Worm (Caenorhabditis elegans) whole organism, mixed stage, embryonic: ENCODE results near the gene F48D6.4.

Source experiments
- M03D4.4 ChIP-seq: sonication (generic microtip); optimal IDR thresholded peaks from 2 replicates; lab custom pipeline; 2017; ENCODE audit warnings: mild to moderate bottlenecking, missing genetic modification characterization, missing compliant biosample characterization
- bed-3 ChIP-seq: fragments of 200-800 bp; sonication (Bioruptor generic); optimal IDR thresholded peaks from 3 replicates; lab custom pipeline; 2018; ENCODE audit warnings: mild to moderate bottlenecking, missing genetic modification characterization, moderate library complexity, missing compliant biosample characterization
- ceh-39 ChIP-seq: fragments of 150-350 bp; optimal IDR thresholded peaks from 2 replicates; lab custom pipeline; 2014; ENCODE audit warnings: missing biosample characterization, missing genetic modification characterization
- ceh-43 ChIP-seq: fragments of 200-800 bp; sonication (Bioruptor generic); optimal IDR thresholded peaks from 2 replicates; lab custom pipeline; 2018; ENCODE audit warnings: mild to moderate bottlenecking, missing genetic modification characterization, moderate library complexity, missing compliant biosample characterization
- ces-1 ChIP-seq: fragments of 150-350 bp; optimal IDR thresholded peaks from 2 replicates; lab custom pipeline; 2014; ENCODE audit warnings: missing biosample characterization, missing genetic modification reagents, missing genetic modification characterization
- cnd-1 ChIP-seq: fragments of 200-800 bp; sonication (Bioruptor generic); optimal IDR thresholded peaks from 2 replicates; lab custom pipeline; 2018; ENCODE audit warnings: mild to moderate bottlenecking, missing genetic modification characterization, missing compliant biosample characterization
- elt-1 ChIP-seq: sonication (generic microtip); optimal IDR thresholded peaks from 2 replicates; lab custom pipeline; 2017; ENCODE audit warnings: missing genetic modification characterization, mild to moderate bottlenecking, missing compliant biosample characterization, antibody characterized with exemption, moderate library complexity, borderline replicate concordance; ENCODE audit not compliant: insufficient read depth
- elt-3 ChIP-seq: fragments of 150-350 bp; optimal IDR thresholded peaks from 2 replicates; lab custom pipeline; 2014; ENCODE audit warnings: missing biosample characterization, missing genetic modification characterization
- ham-2 ChIP-seq: fragments of 200-800 bp; sonication (Bioruptor generic); optimal IDR thresholded peaks from 2 replicates; lab custom pipeline; 2018; ENCODE audit warnings: mild to moderate bottlenecking, missing genetic modification characterization, missing compliant biosample characterization
- hlh-1 ChIP-seq: fragments of 150-350 bp; optimal IDR thresholded peaks from 2 replicates; lab custom pipeline; 2014; ENCODE audit warnings: missing biosample characterization, missing genetic modification reagents, missing genetic modification characterization
- lin-13 ChIP-seq: fragments of 150-350 bp; optimal IDR thresholded peaks from 2 replicates; lab custom pipeline; 2014; ENCODE audit warnings: missing biosample characterization, missing genetic modification characterization
- lsy-2 ChIP-seq: fragments of 150-350 bp; optimal IDR thresholded peaks from 2 replicates; lab custom pipeline; 2014; ENCODE audit warnings: missing biosample characterization, missing genetic modification characterization
- mab-5 ChIP-seq: fragments of 150-350 bp; optimal IDR thresholded peaks from 2 replicates; lab custom pipeline; 2014; ENCODE audit warnings: missing biosample characterization, missing genetic modification characterization
- mep-1 ChIP-seq: fragments of 150-350 bp; optimal IDR thresholded peaks from 2 replicates; lab custom pipeline; 2017; ENCODE audit warnings: missing biosample characterization, missing genetic modification reagents, missing genetic modification characterization, inconsistent platforms
- mls-2 ChIP-seq: sonication (generic microtip); optimal IDR thresholded peaks from 2 replicates; lab custom pipeline; 2016; ENCODE audit warnings: mild to moderate bottlenecking, missing genetic modification characterization, moderate library complexity, missing compliant biosample characterization
- nhr-12 ChIP-seq: fragments of 150-350 bp; optimal IDR thresholded peaks from 2 replicates; lab custom pipeline; 2014; ENCODE audit warnings: missing biosample characterization, missing genetic modification characterization
- nhr-2 ChIP-seq: fragments of 150-350 bp; optimal IDR thresholded peaks from 2 replicates; lab custom pipeline; 2014; ENCODE audit warnings: missing biosample characterization, missing genetic modification characterization
- nhr-237 ChIP-seq: fragments of 150-350 bp; optimal IDR thresholded peaks from 2 replicates; lab custom pipeline; 2014; ENCODE audit warnings: missing biosample characterization, missing genetic modification characterization
- nhr-28 ChIP-seq: fragments of 150-350 bp; optimal IDR thresholded peaks from 2 replicates; lab custom pipeline; 2014; ENCODE audit warnings: missing biosample characterization, missing genetic modification characterization
- pha-4 ChIP-seq: fragments of 150-350 bp; optimal IDR thresholded peaks from 2 replicates; lab custom pipeline; 2018; ENCODE audit warnings: missing biosample characterization, missing genetic modification reagents, missing genetic modification characterization
- snpc-4 ChIP-seq: fragments of 150-350 bp; optimal IDR thresholded peaks from 2 replicates; lab custom pipeline; 2014; ENCODE audit warnings: missing biosample characterization, missing genetic modification characterization
- sptf-1 ChIP-seq: sonication (generic microtip); optimal IDR thresholded peaks from 2 replicates; lab custom pipeline; 2017; ENCODE audit warnings: mild to moderate bottlenecking, missing genetic modification characterization, moderate library complexity, missing compliant biosample characterization
- tbx-8 ChIP-seq: fragments of 200-800 bp; sonication (Bioruptor generic); optimal IDR thresholded peaks from 2 replicates; lab custom pipeline; 2018; ENCODE audit warnings: mild to moderate bottlenecking, missing genetic modification characterization, moderate library complexity, missing compliant biosample characterization
- unc-120 ChIP-seq: sonication (generic microtip); optimal IDR thresholded peaks from 2 replicates; lab custom pipeline; 2017; ENCODE audit warnings: missing genetic modification characterization, missing compliant biosample characterization; ENCODE audit not compliant: poor library complexity, severe bottlenecking
- unc-62 ChIP-seq: fragments of 150-350 bp; optimal IDR thresholded peaks from 2 replicates; lab custom pipeline; 2014; ENCODE audit warnings: missing biosample characterization, missing genetic modification reagents, missing genetic modification characterization
- zip-8 ChIP-seq: fragments of 150-350 bp; optimal IDR thresholded peaks from 2 replicates; lab custom pipeline; 2014; ENCODE audit warnings: missing biosample characterization, missing genetic modification characterization
- ztf-11 ChIP-seq: fragments of 150-350 bp; optimal IDR thresholded peaks from 2 replicates; lab custom pipeline; 2014; ENCODE audit warnings: missing biosample characterization, missing genetic modification characterization

The F48D6.4 gene

ce11 chrX:4282380-4282779 is 35.4 kb upstream of the F48D6.4 start, which contains the start of gene C52B9.19:
Gene C52B9.19 (plus strand): TSS chrX:4282555.
- TF ChIP-seq unc-62 (GFP tag; lab: Kevin White, UChicago) (no peak), ceh-43 (GFP tag; lab: Kevin White, UChicago) (no peak), lsy-2 (no peak), ces-1 (GFP tag; lab: Kevin White, UChicago) (no peak), tbx-8 (GFP tag; lab: Kevin White, UChicago) (no peak), pha-4 (tag; lab: Kevin White, UChicago) (no peak), snpc-4 (tag; lab: Kevin White, UChicago) (no peak), zip-8 (no peak), elt-3 (tag; lab: Kevin White, UChicago) (no peak), ceh-39 (tag; lab: Kevin White, UChicago) (no peak), ztf-11 (tag; lab: Kevin White, UChicago) (no peak), mab-5 (tag; lab: Kevin White, UChicago) (no peak), cnd-1 (tag; lab: Kevin White, UChicago) (no peak)

- peak; percentile 88 for TF ChIP-seq hlh-1
- TF ChIP-seq snpc-4 (tag; lab: Kevin White, UChicago) = no peak
- peak; percentile 36 for TF ChIP-seq unc-62 (GFP tag; lab: Kevin White, UChicago)
- TF ChIP-seq elt-3 (tag; lab: Kevin White, UChicago) = no peak
- TF ChIP-seq unc-120 = peak; percentile 47
- TF ChIP-seq nhr-12 (tag; lab: Kevin White, UChicago) = no peak
Observed at ce11 chrX:4279294-4279782, 32.3 kb upstream of the F48D6.4 start, which contains the start of the genes twk-28 and ets-9. Gene twk-28 (minus strand): TSS chrX:4279344. Gene ets-9 (plus strand): TSS chrX:4279703.

ce11 chrX:4274116-4274515 is 27.1 kb upstream of the F48D6.4 start, which contains the start of gene mec-18:
Gene mec-18 (minus strand): TSS chrX:4274216.
- TF ChIP-seq M03D4.4 (tag; lab: Kevin White, UChicago) (no peak), ceh-39 (tag; lab: Kevin White, UChicago) (no peak), lin-13 (tag; lab: Kevin White, UChicago) (no peak), nhr-28 (no peak)
- TF ChIP-seq, all 35 proteins: peak for 0

ce11 chrX:4273614-4274013 is 26.6 kb upstream of the F48D6.4 start, which contains the start of gene C52B9.10:
Gene C52B9.10 (plus strand): TSS chrX:4273914.
- no peak for TF ChIP-seq zip-8
- no peak for TF ChIP-seq sptf-1 (tag; lab: Kevin White, UChicago)
- TF ChIP-seq M03D4.4 (tag; lab: Kevin White, UChicago) = no peak
- TF ChIP-seq mls-2 (tag; lab: Kevin White, UChicago) = no peak
- TF ChIP-seq bed-3 = no peak
- no peak for TF ChIP-seq nhr-237 (tag; lab: Kevin White, UChicago)
- no peak for TF ChIP-seq elt-3 (tag; lab: Kevin White, UChicago)
- TF ChIP-seq nhr-12 (tag; lab: Kevin White, UChicago) = no peak
- TF ChIP-seq elt-1 = no peak
- TF ChIP-seq unc-120 = no peak
- TF ChIP-seq nhr-2 (tag; lab: Kevin White, UChicago) = no peak
- no peak for TF ChIP-seq ceh-43 (GFP tag; lab: Kevin White, UChicago)
- TF ChIP-seq snpc-4 (tag; lab: Kevin White, UChicago) = no peak
- TF ChIP-seq pha-4 (tag; lab: Kevin White, UChicago) = no peak
- TF ChIP-seq, all 35 proteins: peak for 0

ce11 chrX:4268396-4268795 is 21.4 kb upstream of the F48D6.4 start:
- TF ChIP-seq ham-2 (GFP tag; lab: Kevin White, UChicago) (no peak), mep-1 (no peak), lsy-2 (no peak), tbx-8 (GFP tag; lab: Kevin White, UChicago) (no peak)

- TF ChIP-seq hlh-1 (peak; percentile 64), unc-62 (GFP tag; lab: Kevin White, UChicago) (peak; percentile 75), mab-5 (tag; lab: Kevin White, UChicago) (peak; percentile 72), M03D4.4 (tag; lab: Kevin White, UChicago) (no peak)
- TF ChIP-seq, all 35 proteins: peak for 3
Observed at ce11 chrX:4266178-4266931, 19.3 kb upstream of the F48D6.4 start.
